Fruit fly (Drosophila melanogaster) whole organism, wandering third instar larva: ENCODE results near the gene ssh.

Experiments
- CG9705 ChIP-seq: fragments of 200-800 bp; sonication (Bioruptor generic); optimal IDR thresholded peaks from 2 replicates; lab custom pipeline; 2018; ENCODE audit warnings: missing biosample characterization, mild to moderate bottlenecking, missing genetic modification characterization
- CrebA ChIP-seq: fragments of 200-800 bp; sonication (Bioruptor generic); optimal IDR thresholded peaks from 2 replicates; lab custom pipeline; 2016; ENCODE audit warnings: missing biosample characterization, mild to moderate bottlenecking, missing genetic modification characterization, borderline replicate concordance
- HLH106 ChIP-seq: fragments of 200-800 bp; optimal IDR thresholded peaks from 3 replicates; lab custom pipeline; 2019; ENCODE audit warnings: missing biosample characterization, mild to moderate bottlenecking, missing genetic modification characterization, moderate library complexity
- Hr83 ChIP-seq: fragments of 200-300 bp; sonication (Bioruptor generic); optimal IDR thresholded peaks from 2 replicates; lab custom pipeline; 2016; ENCODE audit warnings: missing biosample characterization, mild to moderate bottlenecking, missing genetic modification characterization, moderate library complexity; ENCODE audit not compliant: poor library complexity, severe bottlenecking
- Jra ChIP-seq: sonication (Bioruptor generic); optimal IDR thresholded peaks from 2 replicates; lab custom pipeline; 2016; ENCODE audit warnings: missing biosample characterization, missing genetic modification characterization
- Mio ChIP-seq: sonication (Bioruptor generic); optimal IDR thresholded peaks from 2 replicates; lab custom pipeline; 2016; ENCODE audit warnings: missing biosample characterization, missing genetic modification characterization
- Rel ChIP-seq, 2 experiments: fragments of 200-800 bp; sonication (Bioruptor generic) in 1 of 2; optimal IDR thresholded peaks; 2 replicates in 1 of 2; 3 replicates in 1 of 2; lab custom pipeline; 2016 to 2019; ENCODE audit warnings: mild to moderate bottlenecking in 2 of 2, missing biosample characterization in 2 of 2, missing genetic modification characterization in 2 of 2, moderate library complexity in 1 of 2
- Vsx2 ChIP-seq: fragments of 200-300, 225-300 bp; sonication (Bioruptor generic); optimal IDR thresholded peaks from 2 replicates; lab custom pipeline; 2018; ENCODE audit warnings: missing biosample characterization, missing genetic modification characterization; ENCODE audit not compliant: partially characterized antibody
- br ChIP-seq: fragments of 200-800 bp; sonication (Bioruptor generic); optimal IDR thresholded peaks from 2 replicates; lab custom pipeline; 2016; ENCODE audit warnings: missing biosample characterization, missing genetic modification characterization
- brk ChIP-seq: fragments of 200-800 bp; sonication (Bioruptor generic); optimal IDR thresholded peaks from 2 replicates; lab custom pipeline; 2016; ENCODE audit warnings: missing biosample characterization, mild to moderate bottlenecking, missing genetic modification characterization
- foxo ChIP-seq, 2 experiments: fragments of 200-800 bp; sonication (Bioruptor generic); optimal IDR thresholded peaks; 2 replicates in 1 of 2; 3 replicates in 1 of 2; lab custom pipeline; 2016 to 2017; ENCODE audit warnings: missing biosample characterization in 2 of 2, missing genetic modification characterization in 2 of 2
- pan ChIP-seq: fragments of >200 bp; optimal IDR thresholded peaks from 2 replicates; lab custom pipeline; 2017
- psq ChIP-seq: fragments of 200-800 bp; sonication (Bioruptor generic); optimal IDR thresholded peaks from 3 replicates; lab custom pipeline; 2017; ENCODE audit warnings: missing biosample characterization, mild to moderate bottlenecking, missing genetic modification characterization, moderate library complexity
- tai ChIP-seq: sonication (Bioruptor generic); optimal IDR thresholded peaks from 2 replicates; lab custom pipeline; 2016; ENCODE audit warnings: missing biosample characterization, missing genetic modification characterization

dm6 chr3R:24983537-24984501 is 39.1 kb upstream of the ssh start, which contains the start of gene tnc:
- TF ChIP-seq foxo (GFP tag; optimal IDR thresholded peaks at IDR 0.05; lab: Kevin White, UChicago) (peak in 1 of 2 experiments; percentile 89), Jra (no peak), brk (peak; percentile 37), br (GFP tag; lab: Kevin White, UChicago) (peak; percentile 61), psq (peak; percentile 87), Mio (no peak), HLH106 (tag; lab: Kevin White, UChicago) (peak; percentile 89), CG9705 (GFP tag; lab: Kevin White, UChicago) (peak; percentile 65), tai (peak; percentile 12), CrebA (GFP tag; lab: Kevin White, UChicago) (no peak), Hr83 (no peak), pan (lab: Kevin White, UChicago) (no peak), Vsx2 (GFP tag; lab: Kevin White, UChicago) (no peak), Rel (GFP tag; optimal IDR thresholded peaks at IDR 0.05; lab: Kevin White, UChicago) (no peak), Rel (tag; optimal IDR thresholded peaks at IDR 0.05; lab: Kevin White, UChicago) (peak; percentile 10)
